Worm (Caenorhabditis elegans) whole organism, L2 larva: Measurements from ENCODE around the gene F48E3.9.

ENCODE experiments used
- aly-2 ChIP-seq: fragments of 150-350 bp; optimal IDR thresholded peaks from 2 replicates; lab custom pipeline; 2014; ENCODE audit warnings: missing biosample characterization, missing genetic modification characterization
- mdl-1 ChIP-seq, 2 experiments: fragments of 150-350 bp in 1 of 2; sonication (generic microtip) in 1 of 2; optimal IDR thresholded peaks; 2 replicates each; lab custom pipeline; 2017; ENCODE audit warnings: missing biosample characterization in 2 of 2, missing genetic modification characterization in 2 of 2
- sma-3 ChIP-seq: sonication (generic microtip); optimal IDR thresholded peaks from 2 replicates; lab custom pipeline; 2016; ENCODE audit warnings: missing genetic modification reagents, missing genetic modification characterization, missing compliant biosample characterization

ce11 chrX:7525271-7525670 is 44.4 kb downstream of the F48E3.9 start, which contains the start of gene F46C8.3:
- TF ChIP-seq mdl-1 (tag; optimal IDR thresholded peaks at IDR 0.05; lab: Kevin White, UChicago) (no peak), sma-3 (GFP tag; lab: Kevin White, UChicago) (no peak), aly-2 (no peak)
